Fruit fly (Drosophila melanogaster): ENCODE data around the gene ERp44.

ERp44 gene

dm6 chrX:16270795-16271194 is 26.7 kb downstream of the ERp44 start, which contains the start of gene Mfe2 (continued):
- TF ChIP-seq gcm2 (GFP tag; optimal IDR thresholded peaks at IDR 0.05) (no peak), CG17186 (GFP tag; optimal IDR thresholded peaks at IDR 0.05) (peak; percentile 64), chn (GFP tag; optimal IDR thresholded peaks at IDR 0.05) (peak; percentile 44), Mrtf (GFP tag; IDR thresholded peaks at IDR 0.05) (no peak), Mad (GFP tag; optimal IDR thresholded peaks at IDR 0.05) (peak; percentile 11), en (GFP tag; optimal IDR thresholded peaks at IDR 0.05) (no peak), CG9932 (GFP tag; IDR thresholded peaks at IDR 0.05) (peak; percentile 84), dm (GFP tag; optimal IDR thresholded peaks at IDR 0.05) (peak; percentile 29), hbn (GFP tag; IDR thresholded peaks at IDR 0.05; ENCODE audit: partially characterized antibody) (no peak), hb (GFP tag; IDR thresholded peaks at IDR 0.05; ENCODE audit: partially characterized antibody) (no peak), fd3F (GFP tag; optimal IDR thresholded peaks at IDR 0.05) (no peak), lola (GFP tag; optimal IDR thresholded peaks at IDR 0.05) (no peak), schlank (tag; optimal IDR thresholded peaks at IDR 0.05) (no peak), CG3407 (GFP tag; optimal IDR thresholded peaks at IDR 0.05) (no peak), prd (optimal IDR thresholded peaks at IDR 0.05) (no peak), prd (GFP tag; IDR thresholded peaks at IDR 0.05) (peak; percentile 41; the same call in 1 of the 3 replicates), bab2 (GFP tag; optimal IDR thresholded peaks at IDR 0.05) (peak; percentile 29), sima (GFP tag; optimal IDR thresholded peaks at IDR 0.05) (no peak), Xbp1 (GFP tag; optimal IDR thresholded peaks at IDR 0.05) (peak; percentile 56), CG13296 (GFP tag; optimal IDR thresholded peaks at IDR 0.05) (peak; percentile 44), Ssrp (tag; optimal IDR thresholded peaks at IDR 0.05) (no peak), Usf (GFP tag; optimal IDR thresholded peaks at IDR 0.05) (peak; percentile 32), gro (GFP tag; optimal IDR thresholded peaks at IDR 0.05) (peak; percentile 70), trem (tag; optimal IDR thresholded peaks at IDR 0.05) (peak; percentile 77), Six4 (GFP tag; optimal IDR thresholded peaks at IDR 0.05) (peak; percentile 24), Hr3 (GFP tag; optimal IDR thresholded peaks at IDR 0.05) (peak; percentile 47)

dm6 chrX:16266437-16266836 is 31.1 kb downstream of the ERp44 start, which contains the start of gene CG12507:
CG12507 (minus strand) TSS chrX:16266537.
- no peak for TF ChIP-seq Hmr (GFP tag; optimal IDR thresholded peaks at IDR 0.05)

- no peak for TF ChIP-seq Kr (GFP tag; optimal IDR thresholded peaks at IDR 0.05)
- TF ChIP-seq ftz-f1 (GFP tag; optimal IDR thresholded peaks at IDR 0.05) = no peak
- TF ChIP-seq CG10209 (GFP tag; optimal IDR thresholded peaks at IDR 0.05) = peak; percentile 72
- TF ChIP-seq CG8388 (GFP tag; optimal IDR thresholded peaks at IDR 0.05) = peak; percentile 69
- TF ChIP-seq wdn (GFP tag; IDR thresholded peaks at IDR 0.05) = peak; percentile 67
- no peak for TF ChIP-seq Scr (GFP tag; IDR thresholded peaks at IDR 0.05; ENCODE audit: partially characterized antibody)
- peak; percentile 42; the same call in 1 of the 2 replicates for TF ChIP-seq CG11247 (GFP tag; IDR thresholded peaks at IDR 0.05)
- peak; percentile 53 for TF ChIP-seq fd64A (GFP tag; optimal IDR thresholded peaks at IDR 0.05)
- TF ChIP-seq shn (GFP tag; optimal IDR thresholded peaks at IDR 0.05) = no peak
- peak in 1 of 2 experiments; percentile 24 for TF ChIP-seq Hr78 (GFP tag; optimal IDR thresholded peaks at IDR 0.05)
- TF ChIP-seq Chrac-16 (GFP tag; optimal IDR thresholded peaks at IDR 0.05) = peak; percentile 70
- peak; percentile 79 for TF ChIP-seq CG13894 (tag; optimal IDR thresholded peaks at IDR 0.05)
- TF ChIP-seq CG9932 (GFP tag; IDR thresholded peaks at IDR 0.05) = peak; percentile 65
- no peak for TF ChIP-seq CG17568 (GFP tag; optimal IDR thresholded peaks at IDR 0.05)
- TF ChIP-seq BEAF-32 (GFP tag; optimal IDR thresholded peaks at IDR 0.05) = no peak
- peak; percentile 72 for TF ChIP-seq ATbp (GFP tag; optimal IDR thresholded peaks at IDR 0.05)
- TF ChIP-seq lbe (GFP tag; optimal IDR thresholded peaks at IDR 0.05) = no peak
- peak; percentile 84 for TF ChIP-seq Fer1 (GFP tag; optimal IDR thresholded peaks at IDR 0.05)
- TF ChIP-seq croc (GFP tag; conservative IDR thresholded peaks at IDR 0.05) = peak; percentile 67
- peak; percentile 60 for TF ChIP-seq CG9215 (GFP tag; IDR thresholded peaks at IDR 0.05)
- TF ChIP-seq Bteb2 (GFP tag; optimal IDR thresholded peaks at IDR 0.05) = peak; percentile 45
- TF ChIP-seq CHES-1-like (GFP tag; optimal IDR thresholded peaks at IDR 0.05) = no peak
- no peak for TF ChIP-seq Doc2 (GFP tag; IDR thresholded peaks at IDR 0.05)
Observed at dm6 chrX:16263415-16263814, 34.1 kb downstream of the ERp44 start.

All from whole organism, embryonic.